Worm (Caenorhabditis elegans) whole organism, L2 larva: ENCODE measurements around the gene gst-34.
A peak's percentile ranks its signal among the peaks of the same experiment; 100 is the strongest.

Experiments used
- F13H6.1 ChIP-seq: sonication (generic microtip); optimal IDR thresholded peaks from 2 replicates; lab custom pipeline; 2016; ENCODE audit warnings: missing genetic modification characterization, missing compliant biosample characterization
- R02D3.7 ChIP-seq: fragments of 150-350 bp; optimal IDR thresholded peaks from 2 replicates; lab custom pipeline; 2014; ENCODE audit warnings: missing biosample characterization, missing genetic modification characterization
- Y55F3AM.14 ChIP-seq: fragments of 200-800 bp; sonication (Bioruptor generic); optimal IDR thresholded peaks from 2 replicates; lab custom pipeline; 2018; ENCODE audit warnings: mild to moderate bottlenecking, missing genetic modification characterization, missing compliant biosample characterization
- ZK546.5 ChIP-seq: sonication (generic microtip); optimal IDR thresholded peaks from 2 replicates; lab custom pipeline; 2017; ENCODE audit warnings: missing biosample characterization, missing genetic modification characterization
- alr-1 ChIP-seq: fragments of 150-350 bp; optimal IDR thresholded peaks from 2 replicates; lab custom pipeline; 2014; ENCODE audit warnings: missing biosample characterization, missing genetic modification characterization
- aly-2 ChIP-seq: fragments of 150-350 bp; optimal IDR thresholded peaks from 2 replicates; lab custom pipeline; 2014; ENCODE audit warnings: missing biosample characterization, missing genetic modification characterization
- ama-1 ChIP-seq: fragments of 150-350 bp; optimal IDR thresholded peaks from 2 replicates; lab custom pipeline; 2018; ENCODE audit warnings: inconsistent platforms
- blmp-1 ChIP-seq: sonication (generic microtip); optimal IDR thresholded peaks from 2 replicates; lab custom pipeline; 2017; ENCODE audit warnings: missing genetic modification characterization, mild to moderate bottlenecking, missing compliant biosample characterization, antibody characterized with exemption, moderate library complexity; ENCODE audit not compliant: insufficient read depth
- crh-2 ChIP-seq: sonication (generic microtip); optimal IDR thresholded peaks from 2 replicates; lab custom pipeline; 2017; ENCODE audit warnings: missing biosample characterization, missing genetic modification characterization
- dmd-4 ChIP-seq: sonication (generic microtip); optimal IDR thresholded peaks from 2 replicates; lab custom pipeline; 2017; ENCODE audit warnings: missing biosample characterization, missing genetic modification characterization
- egl-27 ChIP-seq: sonication (generic microtip); optimal IDR thresholded peaks from 3 replicates; lab custom pipeline; 2017; ENCODE audit warnings: missing biosample characterization, missing genetic modification reagents, missing genetic modification characterization
- elt-1 ChIP-seq: fragments of 150-350 bp; optimal IDR thresholded peaks from 2 replicates; lab custom pipeline; 2014; ENCODE audit warnings: missing biosample characterization, missing genetic modification characterization
- elt-3 ChIP-seq: sonication (generic microtip); optimal IDR thresholded peaks from 2 replicates; lab custom pipeline; 2017; ENCODE audit warnings: missing biosample characterization, missing genetic modification characterization
- fos-1 ChIP-seq: fragments of 150-350 bp; optimal IDR thresholded peaks from 2 replicates; lab custom pipeline; 2014; ENCODE audit warnings: missing biosample characterization, missing genetic modification characterization
- gmeb-1 ChIP-seq: fragments of 150-350 bp; optimal IDR thresholded peaks from 2 replicates; lab custom pipeline; 2014; ENCODE audit warnings: missing biosample characterization, missing genetic modification characterization
- lin-13 ChIP-seq: fragments of 150-350 bp; optimal IDR thresholded peaks from 2 replicates; lab custom pipeline; 2014; ENCODE audit warnings: missing biosample characterization, missing genetic modification reagents, missing genetic modification characterization
- lin-39 ChIP-seq: fragments of 150-350 bp; optimal IDR thresholded peaks from 2 replicates; lab custom pipeline; 2014; ENCODE audit warnings: missing biosample characterization, missing genetic modification reagents, missing genetic modification characterization
- lsy-2 ChIP-seq, 2 experiments: fragments of 150-350 bp in 1 of 2; sonication (generic microtip) in 1 of 2; optimal IDR thresholded peaks; 2 replicates each; lab custom pipeline; 2014 to 2017; ENCODE audit warnings: missing biosample characterization in 2 of 2, missing genetic modification characterization in 2 of 2
- mab-5 ChIP-seq: fragments of 150-350 bp; optimal IDR thresholded peaks from 2 replicates; lab custom pipeline; 2014; ENCODE audit warnings: missing biosample characterization, missing genetic modification characterization
- mbf-1 ChIP-seq: sonication (generic microtip); optimal IDR thresholded peaks from 2 replicates; lab custom pipeline; 2017; ENCODE audit warnings: missing biosample characterization, missing genetic modification characterization
- nhr-10 ChIP-seq: sonication (generic microtip); optimal IDR thresholded peaks from 2 replicates; lab custom pipeline; 2017; ENCODE audit warnings: missing biosample characterization, missing genetic modification characterization
- nhr-11 ChIP-seq: fragments of 150-350 bp; optimal IDR thresholded peaks from 2 replicates; lab custom pipeline; 2014; ENCODE audit warnings: missing biosample characterization, missing genetic modification characterization
- nhr-12 ChIP-seq: fragments of 150-350 bp; optimal IDR thresholded peaks from 2 replicates; lab custom pipeline; 2014; ENCODE audit warnings: missing biosample characterization, missing genetic modification characterization
- nhr-129 ChIP-seq: fragments of 150-350 bp; optimal IDR thresholded peaks from 2 replicates; lab custom pipeline; 2014; ENCODE audit warnings: missing biosample characterization, missing genetic modification characterization
- nhr-6 ChIP-seq: fragments of 150-350 bp; optimal IDR thresholded peaks from 2 replicates; lab custom pipeline; 2014; ENCODE audit warnings: missing biosample characterization, missing genetic modification characterization
- peb-1 ChIP-seq: fragments of 150-350 bp; optimal IDR thresholded peaks from 2 replicates; lab custom pipeline; 2014; ENCODE audit warnings: missing biosample characterization, missing genetic modification characterization
- sem-4 ChIP-seq: fragments of 150-350 bp; optimal IDR thresholded peaks from 2 replicates; lab custom pipeline; 2014; ENCODE audit warnings: missing biosample characterization, missing genetic modification reagents, missing genetic modification characterization
- skn-1 ChIP-seq: sonication (generic microtip); optimal IDR thresholded peaks from 2 replicates; lab custom pipeline; 2017; ENCODE audit warnings: missing biosample characterization, missing genetic modification characterization
- sma-3 ChIP-seq: sonication (generic microtip); optimal IDR thresholded peaks from 2 replicates; lab custom pipeline; 2016; ENCODE audit warnings: missing genetic modification reagents, missing genetic modification characterization, missing compliant biosample characterization
- snpc-4 ChIP-seq: fragments of 150-350 bp; optimal IDR thresholded peaks from 2 replicates; lab custom pipeline; 2014; ENCODE audit warnings: missing biosample characterization, missing genetic modification characterization
- unc-55 ChIP-seq: fragments of 150-350 bp; sonication (generic microtip); optimal IDR thresholded peaks from 3 replicates; lab custom pipeline; 2014; ENCODE audit warnings: missing biosample characterization, missing genetic modification reagents, missing genetic modification characterization
- unc-62 ChIP-seq: fragments of 150-350 bp; optimal IDR thresholded peaks from 2 replicates; lab custom pipeline; 2014; ENCODE audit warnings: missing biosample characterization, missing genetic modification reagents, missing genetic modification characterization
- ztf-11 ChIP-seq: sonication (generic microtip); optimal IDR thresholded peaks from 2 replicates; lab custom pipeline; 2017; ENCODE audit warnings: missing biosample characterization, missing genetic modification characterization

The gst-34 gene

ce11 chrII:15165681-15166235 is 17.3 kb downstream of the gst-34 start, which contains the start of gene gst-27 (continued):
- TF ChIP-seq skn-1 (tag; lab: Kevin White, UChicago) (no peak), ama-1 (lab: Kevin White, UChicago) (no peak), mab-5 (peak; percentile 72), blmp-1 (tag; lab: Kevin White, UChicago) (peak; percentile 7), lin-39 (tag; lab: Kevin White, UChicago) (no peak), F13H6.1 (tag; lab: Kevin White, UChicago) (peak; percentile 70), aly-2 (tag; lab: Kevin White, UChicago) (no peak)

ce11 chrII:15164453-15164852 is 18.6 kb downstream of the gst-34 start, which contains the start of gene gst-26:
gst-26 (minus strand) TSS chrII:15164553.
- no peak for TF ChIP-seq gmeb-1 (tag; lab: Kevin White, UChicago)
- TF ChIP-seq lin-13 (GFP tag; lab: Kevin White, UChicago), result no peak
- no peak for TF ChIP-seq nhr-12 (tag; lab: Kevin White, UChicago)
- peak; percentile 25 for TF ChIP-seq fos-1 (tag; lab: Kevin White, UChicago)
- no peak for TF ChIP-seq unc-62
- TF ChIP-seq sma-3 (GFP tag; lab: Kevin White, UChicago), result no peak
- no peak for TF ChIP-seq skn-1 (tag; lab: Kevin White, UChicago)

- no peak for TF ChIP-seq Y55F3AM.14 (GFP tag; lab: Kevin White, UChicago)
- TF ChIP-seq egl-27 (tag; lab: Kevin White, UChicago), result no peak
- TF ChIP-seq fos-1 (tag; lab: Kevin White, UChicago), result no peak
- no peak for TF ChIP-seq nhr-129 (tag; lab: Kevin White, UChicago)
- TF ChIP-seq F13H6.1 (tag; lab: Kevin White, UChicago), result no peak
- TF ChIP-seq sem-4 (tag; lab: Kevin White, UChicago), result no peak
- no peak for TF ChIP-seq sma-3 (GFP tag; lab: Kevin White, UChicago)
- TF ChIP-seq peb-1 (tag; lab: Kevin White, UChicago), result no peak
- TF ChIP-seq alr-1 (tag; lab: Kevin White, UChicago), result no peak
- no peak for TF ChIP-seq lin-39 (tag; lab: Kevin White, UChicago)
- no peak for TF ChIP-seq nhr-6 (tag; lab: Kevin White, UChicago)
- no peak for TF ChIP-seq ZK546.5 (tag; lab: Kevin White, UChicago)
- no peak for TF ChIP-seq snpc-4 (tag; lab: Kevin White, UChicago)
- TF ChIP-seq dmd-4 (tag; lab: Kevin White, UChicago), result no peak
- TF ChIP-seq lsy-2 (tag; optimal IDR thresholded peaks at IDR 0.05; lab: Kevin White, UChicago), result no peak
- no peak for TF ChIP-seq unc-55
- no peak for TF ChIP-seq R02D3.7 (tag; lab: Kevin White, UChicago)
Measured at ce11 chrII:15158364-15158763, 24.7 kb downstream of the gst-34 start.

ce11 chrII:15157880-15158279 is 25.2 kb downstream of the gst-34 start, which contains the start of gene ptr-20:
ptr-20 (plus strand) TSS chrII:15158180.
- TF ChIP-seq lsy-2 (tag; optimal IDR thresholded peaks at IDR 0.05; lab: Kevin White, UChicago), result no peak
- no peak for TF ChIP-seq mbf-1 (tag; lab: Kevin White, UChicago)
- TF ChIP-seq nhr-129 (tag; lab: Kevin White, UChicago), result no peak

DNA sequence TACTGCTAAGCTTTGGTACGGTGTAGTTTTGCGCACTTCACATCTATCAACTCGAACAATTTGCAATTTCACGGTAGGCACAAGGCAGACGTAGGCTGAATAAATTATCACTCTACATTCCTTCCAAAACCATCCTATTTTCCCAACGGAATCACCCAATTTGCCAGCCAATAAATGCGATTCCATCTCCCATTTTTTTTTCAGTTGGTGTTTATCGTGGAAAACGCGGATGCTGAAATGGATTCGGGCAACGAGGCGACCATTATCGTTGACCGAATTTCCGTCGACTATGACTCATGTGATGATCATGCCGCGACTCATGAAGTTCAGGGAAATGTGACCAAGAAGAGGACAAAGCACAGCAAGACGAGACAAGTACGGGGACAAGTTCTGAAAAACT is 34.6 kb downstream of the gst-34 start:
- TF ChIP-seq mab-5, result no peak
- no peak for TF ChIP-seq unc-62
- no peak for TF ChIP-seq snpc-4 (tag; lab: Kevin White, UChicago)
- no peak for TF ChIP-seq mbf-1 (tag; lab: Kevin White, UChicago)
- no peak for TF ChIP-seq nhr-10 (tag; lab: Kevin White, UChicago)
- no peak for TF ChIP-seq crh-2
- no peak for TF ChIP-seq elt-1
- TF ChIP-seq Y55F3AM.14 (GFP tag; lab: Kevin White, UChicago), result no peak
- no peak for TF ChIP-seq ztf-11 (tag; lab: Kevin White, UChicago)
- TF ChIP-seq nhr-11 (tag; lab: Kevin White, UChicago), result no peak
- TF ChIP-seq R02D3.7 (tag; lab: Kevin White, UChicago), result no peak
- no peak for TF ChIP-seq elt-3 (tag; lab: Kevin White, UChicago)
